Worm (Caenorhabditis elegans): Measurements from ENCODE around the gene T24D8.6.

- no peak for TF ChIP-seq ztf-29 (GFP tag; IDR thresholded peaks at IDR 0.05)
- no peak for TF ChIP-seq tab-1 (GFP tag; IDR thresholded peaks at IDR 0.05)
Measured at ce11 chrX:2413277-2413676, 47.5 kb upstream of the T24D8.6 start, which contains the start of gene hlh-15.
